Worm (Caenorhabditis elegans) whole organism, L3 larva: ENCODE measurements around the gene srj-44.

Source experiments
- ceh-28 ChIP-seq: fragments of 150-350 bp; optimal IDR thresholded peaks from 2 replicates; lab custom pipeline; 2014; ENCODE audit warnings: missing biosample characterization, missing genetic modification reagents, missing genetic modification characterization
- elt-2 ChIP-seq: sonication (generic microtip); optimal IDR thresholded peaks from 2 replicates; lab custom pipeline; 2016; ENCODE audit warnings: missing genetic modification reagents, mild to moderate bottlenecking, missing genetic modification characterization, missing compliant biosample characterization
- eor-1 ChIP-seq, 2 experiments: fragments of 150-350 bp; optimal IDR thresholded peaks; 2 replicates each; lab custom pipeline; 2014 to 2018; ENCODE audit warnings: missing biosample characterization in 2 of 2, missing genetic modification characterization in 2 of 2
- fos-1 ChIP-seq: fragments of 150-350 bp; optimal IDR thresholded peaks from 2 replicates; lab custom pipeline; 2014; ENCODE audit warnings: missing biosample characterization, missing genetic modification characterization

DNA sequence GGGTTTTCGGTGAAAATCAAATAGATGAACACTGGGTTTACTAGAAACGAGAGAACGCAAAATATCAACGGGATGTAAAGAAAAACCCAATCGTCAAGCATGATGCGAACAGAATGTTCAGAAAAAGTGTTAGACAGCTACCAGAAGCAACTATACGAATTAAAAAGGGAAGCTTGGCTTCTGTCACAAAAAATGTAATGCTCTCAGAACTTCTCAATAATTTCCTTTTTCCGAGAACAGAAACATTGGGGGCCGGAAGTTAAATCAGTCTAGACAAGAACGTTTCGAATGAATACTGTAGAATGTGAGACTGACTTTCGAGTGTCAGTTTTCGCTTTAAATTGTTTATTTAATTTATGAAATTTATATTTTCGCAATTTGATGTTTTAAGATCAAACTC, 14.1 kb upstream of the srj-44 start, which contains the start of gene srj-54:
- TF ChIP-seq fos-1 (tag; lab: Kevin White, UChicago) = no peak
- no peak for TF ChIP-seq ceh-28 (tag; lab: Kevin White, UChicago)
- no peak for TF ChIP-seq eor-1 (tag; optimal IDR thresholded peaks at IDR 0.05; lab: Kevin White, UChicago)
- TF ChIP-seq elt-2 (tag; lab: Kevin White, UChicago) = no peak
